Worm (Caenorhabditis elegans): ENCODE data around the gene M02B7.2.

DNA sequence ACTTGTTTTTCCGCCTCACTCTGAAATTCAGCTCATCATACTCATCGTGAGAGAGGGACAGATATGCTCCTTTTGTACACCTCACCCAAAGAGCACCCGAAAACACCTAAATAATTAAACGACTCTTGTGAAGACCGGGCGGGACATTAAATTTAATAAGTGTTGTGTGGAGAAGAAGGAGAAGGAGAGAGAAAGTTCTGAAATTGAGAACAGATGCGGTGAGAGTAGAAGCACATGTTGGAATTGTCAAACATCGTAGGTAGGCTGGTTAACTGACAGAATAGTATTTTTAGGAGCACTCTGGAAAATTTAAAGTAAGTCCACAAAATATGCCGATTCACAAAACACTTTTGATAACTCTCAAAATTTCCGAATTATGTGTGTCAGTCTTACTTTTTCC is 50.2 kb downstream of the M02B7.2 start:
- TF ChIP-seq aly-2 (tag; optimal IDR thresholded peaks at IDR 0.05) = no peak
- no peak for TF ChIP-seq fos-1 (tag; optimal IDR thresholded peaks at IDR 0.05)
- TF ChIP-seq nhr-25 (tag; optimal IDR thresholded peaks at IDR 0.05) = no peak
- TF ChIP-seq nhr-237 (tag; optimal IDR thresholded peaks at IDR 0.05) = no peak
- no peak for TF ChIP-seq elt-3 (tag; optimal IDR thresholded peaks at IDR 0.05)
- no peak for TF ChIP-seq ceh-82 (tag; optimal IDR thresholded peaks at IDR 0.05)
- no peak for TF ChIP-seq sma-3 (GFP tag; optimal IDR thresholded peaks at IDR 0.05)
- TF ChIP-seq lsy-2 (tag; optimal IDR thresholded peaks at IDR 0.05) = no peak
